Worm (Caenorhabditis elegans) whole organism, mixed stage, embryonic: ENCODE data around the gene srxa-7.

Experiments used
- nhr-12 ChIP-seq: fragments of 150-350 bp; optimal IDR thresholded peaks from 2 replicates; lab custom pipeline; 2014; ENCODE audit warnings: missing biosample characterization, missing genetic modification characterization
- snpc-4 ChIP-seq: fragments of 150-350 bp; optimal IDR thresholded peaks from 2 replicates; lab custom pipeline; 2014; ENCODE audit warnings: missing biosample characterization, missing genetic modification characterization

- TF ChIP-seq snpc-4 (tag; lab: Kevin White, UChicago) (no peak), nhr-12 (tag; lab: Kevin White, UChicago) (no peak)
These were observed 43.5 kb downstream of the srxa-7 start for ce11 chrV:16350775-16351378.
